Fruit fly (Drosophila melanogaster) whole organism: Measurements from ENCODE around the gene CG45105.

Experiments
- CG8478 ChIP-seq: fragments of >200 bp; optimal IDR thresholded peaks from 2 replicates; lab custom pipeline; 2018; ENCODE audit warnings: inconsistent platforms
- pan ChIP-seq: fragments of >200 bp; optimal IDR thresholded peaks from 2 replicates; lab custom pipeline; 2017

DNA sequence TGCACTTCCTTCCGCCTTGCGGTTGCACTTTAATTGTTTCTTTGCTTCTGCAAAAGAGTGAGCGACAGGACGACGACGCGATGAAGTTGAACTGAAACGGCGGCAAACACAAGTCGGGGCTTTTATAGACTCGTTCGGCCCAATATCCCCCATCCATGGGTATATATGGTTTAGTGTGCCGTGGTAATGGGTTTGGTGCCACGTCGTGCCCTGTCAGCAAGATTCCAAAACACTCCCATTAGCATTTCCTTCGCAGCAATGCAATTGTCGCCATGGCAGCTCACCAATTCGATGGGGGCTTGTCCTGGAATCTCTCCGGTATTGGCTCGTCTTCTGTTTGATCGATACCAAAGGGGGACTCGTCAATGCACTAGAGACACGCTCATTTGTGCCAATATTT is at the start of gene CG45105:
- TF ChIP-seq pan (lab: Kevin White, UChicago) (no peak), CG8478 (lab: Kevin White, UChicago) (no peak)
